Worm (Caenorhabditis elegans) whole organism, young adult: ENCODE measurements around the gene K05F1.13.

ENCODE experiments used
- B0019.2 ChIP-seq: fragments of 200-800 bp; sonication (Bioruptor generic); conservative IDR thresholded peaks from 2 replicates; pipeline ENCODE4 v1.3.6; 2022; ENCODE audit warnings: missing genetic modification reagents, missing genetic modification characterization, missing compliant biosample characterization
- B0035.1 ChIP-seq: sonication (generic microtip); optimal IDR thresholded peaks from 2 replicates; lab custom pipeline; 2016; ENCODE audit warnings: missing genetic modification characterization, mild to moderate bottlenecking, missing compliant biosample characterization, missing genotype, missing genetic modification reagents
- B0336.3 ChIP-seq: fragments of 200-800 bp; sonication (Bioruptor generic); IDR thresholded peaks from 2 replicates; pipeline ENCODE4 v1.3.6; 2022; ENCODE audit warnings: missing genetic modification characterization, missing compliant biosample characterization
- F10E7.11 ChIP-seq: sonication (generic microtip); optimal IDR thresholded peaks from 2 replicates; lab custom pipeline; 2017; ENCODE audit warnings: mild to moderate bottlenecking, missing genetic modification characterization, moderate library complexity, missing compliant biosample characterization
- F22D6.2 ChIP-seq: sonication (generic microtip); optimal IDR thresholded peaks from 2 replicates; lab custom pipeline; 2016; ENCODE audit warnings: mild to moderate bottlenecking, missing genetic modification characterization, missing compliant biosample characterization
- F33H1.4 ChIP-seq: fragments of 200-800 bp; sonication (Bioruptor generic); IDR thresholded peaks from 2 replicates; pipeline ENCODE4 v1.3.6; 2022; ENCODE audit warnings: missing genetic modification reagents, missing genetic modification characterization, missing compliant biosample characterization
- K11D2.4 ChIP-seq: fragments of 200-800 bp; sonication (Bioruptor generic); IDR thresholded peaks from 2 replicates; pipeline ENCODE4 v1.3.6; 2022; ENCODE audit warnings: missing genetic modification reagents, missing genetic modification characterization, missing compliant biosample characterization
- K12H6.12 ChIP-seq: fragments of 200-800 bp; sonication (Bioruptor generic); optimal IDR thresholded peaks from 2 replicates; lab custom pipeline; 2018; ENCODE audit warnings: mild to moderate bottlenecking, missing genetic modification characterization, missing compliant biosample characterization
- T07F8.4 ChIP-seq: sonication (generic microtip); optimal IDR thresholded peaks from 2 replicates; lab custom pipeline; 2016; ENCODE audit warnings: mild to moderate bottlenecking, missing genetic modification characterization, moderate library complexity, missing compliant biosample characterization
- Y95B8A.8 ChIP-seq: fragments of 200-800 bp; sonication (Bioruptor generic); IDR thresholded peaks from 2 replicates; pipeline ENCODE4 v1.3.6; 2022; ENCODE audit warnings: missing genetic modification reagents, missing genetic modification characterization, missing compliant biosample characterization
- ZK185.1 ChIP-seq: sonication (generic microtip); optimal IDR thresholded peaks from 2 replicates; lab custom pipeline; 2016; ENCODE audit warnings: mild to moderate bottlenecking, missing genetic modification characterization, missing compliant biosample characterization; ENCODE audit not compliant: poor library complexity, severe bottlenecking
- bed-2 ChIP-seq: fragments of 200-800 bp; sonication (Bioruptor generic); IDR thresholded peaks from 2 replicates; pipeline ENCODE4 v1.3.6; 2022; ENCODE audit warnings: missing genetic modification reagents, missing genetic modification characterization, missing compliant biosample characterization
- ceh-27 ChIP-seq: fragments of 200-800 bp; sonication (Bioruptor generic); optimal IDR thresholded peaks from 2 replicates; lab custom pipeline; 2018; ENCODE audit warnings: mild to moderate bottlenecking, missing genetic modification characterization, moderate library complexity, missing compliant biosample characterization
- gei-17 ChIP-seq: fragments of 200-800 bp; sonication (Bioruptor generic); optimal IDR thresholded peaks from 2 replicates; lab custom pipeline; 2018; ENCODE audit warnings: mild to moderate bottlenecking, missing genetic modification characterization, missing compliant biosample characterization
- him-1 ChIP-seq: sonication (generic microtip); optimal IDR thresholded peaks from 2 replicates; lab custom pipeline; 2016; ENCODE audit warnings: missing genotype, missing genetic modification reagents, missing genetic modification characterization, missing compliant biosample characterization
- hlh-26 ChIP-seq: fragments of 200-800 bp; sonication (Bioruptor generic); conservative IDR thresholded peaks from 2 replicates; pipeline ENCODE4 v1.3.6; 2022; ENCODE audit warnings: missing genetic modification reagents, missing genetic modification characterization, missing compliant biosample characterization
- hmg-1.2 ChIP-seq: fragments of 200-800 bp; sonication (Bioruptor generic); IDR thresholded peaks from 2 replicates; pipeline ENCODE4 v1.3.6; 2022; ENCODE audit warnings: missing genetic modification reagents, missing genetic modification characterization, missing compliant biosample characterization
- hmg-20 ChIP-seq: fragments of 200-800 bp; sonication (Bioruptor generic); IDR thresholded peaks from 2 replicates; pipeline ENCODE4 v1.3.6; 2022; ENCODE audit warnings: missing genetic modification reagents, missing genetic modification characterization, missing compliant biosample characterization
- hrde-1 ChIP-seq: sonication (generic microtip); optimal IDR thresholded peaks from 2 replicates; lab custom pipeline; 2016; ENCODE audit warnings: missing genetic modification characterization, mild to moderate bottlenecking, missing compliant biosample characterization, moderate library complexity, missing genotype, missing genetic modification reagents, borderline replicate concordance
- lag-1 ChIP-seq: fragments of 200-800 bp; sonication (Bioruptor generic); IDR thresholded peaks from 2 replicates; pipeline ENCODE4 v1.3.6; 2022; ENCODE audit warnings: missing genetic modification reagents, missing genetic modification characterization, missing compliant biosample characterization
- let-526 ChIP-seq: fragments of 200-800 bp; sonication (Bioruptor generic); IDR thresholded peaks from 2 replicates; pipeline ENCODE4 v1.3.6; 2022; ENCODE audit warnings: missing genetic modification reagents, missing genetic modification characterization, missing compliant biosample characterization
- lsl-1 ChIP-seq: fragments of 200-800 bp; sonication (Bioruptor generic); optimal IDR thresholded peaks from 2 replicates; lab custom pipeline; 2018; ENCODE audit warnings: mild to moderate bottlenecking, missing genetic modification characterization, moderate library complexity, missing compliant biosample characterization
- madf-6 ChIP-seq: fragments of 200-800 bp; sonication (Bioruptor generic); IDR thresholded peaks from 2 replicates; pipeline ENCODE4 v1.3.6; 2022; ENCODE audit warnings: missing genetic modification reagents, missing genetic modification characterization, missing compliant biosample characterization
- madf-8 ChIP-seq: fragments of 200-800 bp; sonication (Bioruptor generic); conservative IDR thresholded peaks from 2 replicates; pipeline ENCODE4 v1.3.6; 2022; ENCODE audit warnings: missing genetic modification reagents, missing genetic modification characterization, missing compliant biosample characterization
- mcd-1 ChIP-seq: fragments of 200-800 bp; sonication (Bioruptor generic); IDR thresholded peaks from 2 replicates; pipeline ENCODE4 v1.3.6; 2022; ENCODE audit warnings: missing genetic modification reagents, missing genetic modification characterization, missing compliant biosample characterization
- nfyb-1 ChIP-seq: fragments of 200-800 bp; sonication (Bioruptor generic); IDR thresholded peaks from 2 replicates; pipeline ENCODE4 v1.3.6; 2022; ENCODE audit warnings: missing genetic modification reagents, missing genetic modification characterization, missing compliant biosample characterization
- nhr-27 ChIP-seq: fragments of 200-800 bp; sonication (Bioruptor generic); optimal IDR thresholded peaks from 2 replicates; lab custom pipeline; 2018; ENCODE audit warnings: mild to moderate bottlenecking, missing genetic modification characterization, moderate library complexity, missing compliant biosample characterization
- pbrm-1 ChIP-seq: fragments of 200-800 bp; sonication (Bioruptor generic); IDR thresholded peaks from 2 replicates; pipeline ENCODE4 v1.3.6; 2022; ENCODE audit warnings: missing genetic modification reagents, missing genetic modification characterization, missing compliant biosample characterization
- rcor-1 ChIP-seq: fragments of 200-800 bp; sonication (Bioruptor generic); IDR thresholded peaks from 2 replicates; pipeline ENCODE4 v1.3.6; 2022; ENCODE audit warnings: missing genetic modification reagents, missing genetic modification characterization, missing compliant biosample characterization
- rpc-1 ChIP-seq, 2 experiments: fragments of 150-350 bp in 1 of 2; sonication (generic microtip) in 1 of 2; optimal IDR thresholded peaks; 2 replicates each; lab custom pipeline; 2014 to 2018; ENCODE audit warnings: missing biosample characterization in 1 of 2, missing genetic modification characterization in 1 of 2, missing genetic modification reagents in 1 of 2, missing genotype in 1 of 2
- sdz-38 ChIP-seq: sonication (generic microtip); optimal IDR thresholded peaks from 2 replicates; lab custom pipeline; 2016; ENCODE audit warnings: missing genotype, missing genetic modification characterization, missing compliant biosample characterization
- sea-2 ChIP-seq: fragments of 200-800 bp; sonication (Bioruptor generic); IDR thresholded peaks from 2 replicates; pipeline ENCODE4 v1.3.6; 2022; ENCODE audit warnings: missing genetic modification characterization, missing compliant biosample characterization
- snpc-1.1 ChIP-seq: sonication (generic microtip); optimal IDR thresholded peaks from 2 replicates; lab custom pipeline; 2017; ENCODE audit warnings: missing genetic modification characterization, mild to moderate bottlenecking, missing compliant biosample characterization, antibody characterized with exemption, moderate library complexity, missing genotype, missing genetic modification reagents; ENCODE audit not compliant: insufficient read depth
- tbp1 ChIP-seq: fragments of 200-800 bp; sonication (Bioruptor generic); optimal IDR thresholded peaks from 2 replicates; lab custom pipeline; 2018; ENCODE audit warnings: mild to moderate bottlenecking, missing genetic modification characterization, missing compliant biosample characterization
- unc-130 ChIP-seq: sonication (generic microtip); optimal IDR thresholded peaks from 2 replicates; lab custom pipeline; 2016; ENCODE audit warnings: missing genetic modification reagents, missing genetic modification characterization, missing compliant biosample characterization
- ztf-28 ChIP-seq: fragments of 200-800 bp; sonication (Bioruptor generic); IDR thresholded peaks from 2 replicates; pipeline ENCODE4 v1.3.6; 2022; ENCODE audit warnings: missing genetic modification reagents, missing genetic modification characterization, missing compliant biosample characterization
- ztf-6 ChIP-seq: fragments of 200-800 bp; sonication (Bioruptor generic); IDR thresholded peaks from 2 replicates; pipeline ENCODE4 v1.3.6; 2022; ENCODE audit warnings: missing genetic modification reagents, missing genetic modification characterization, missing compliant biosample characterization

The K05F1.13 gene

ce11 chrII:5819655-5820054, 30.7 kb downstream of the K05F1.13 start (continued):
- 0 out of 2 replicates have a peak, but pooled peaks have one; percentile 24 for TF ChIP-seq bed-2 (GFP tag; lab: Robert Waterston, UW)
- no peak for TF ChIP-seq nhr-27 (tag; lab: Kevin White, UChicago)
- no peak for TF ChIP-seq B0336.3 (GFP tag; lab: Robert Waterston, UW)
- peak; percentile 39; the same call in 1 of the 2 replicates for TF ChIP-seq madf-8
- no peak for TF ChIP-seq F22D6.2 (tag; lab: Kevin White, UChicago)
- TF ChIP-seq F33H1.4 (GFP tag; lab: Robert Waterston, UW) = peak; percentile 39; the same call in 1 of the 2 replicates
- TF ChIP-seq sdz-38 (tag; lab: Kevin White, UChicago) = no peak
- no peak for TF ChIP-seq lag-1 (GFP tag; lab: Robert Waterston, UW)
- TF ChIP-seq rpc-1 (optimal IDR thresholded peaks at IDR 0.05; lab: Kevin White, UChicago) = no peak
- no peak for TF ChIP-seq rpc-1 (tag; optimal IDR thresholded peaks at IDR 0.05; lab: Kevin White, UChicago)
- TF ChIP-seq him-1 (tag; lab: Kevin White, UChicago) = peak; percentile 40
- 0 out of 2 replicates have a peak, but pooled peaks have one; percentile 14 for TF ChIP-seq let-526
- no peak for TF ChIP-seq hlh-26 (GFP tag; lab: Robert Waterston, UW)
- TF ChIP-seq Y95B8A.8 (GFP tag; lab: Robert Waterston, UW) = 0 out of 2 replicates have a peak, but pooled peaks have one; percentile 21
- TF ChIP-seq tbp1 (GFP tag; lab: Kevin White, UChicago) = peak; percentile 20
- TF ChIP-seq T07F8.4 (tag; lab: Kevin White, UChicago) = no peak
- peak; percentile 53 for TF ChIP-seq madf-6 (GFP tag; lab: Robert Waterston, UW)
- TF ChIP-seq B0035.1 (tag; lab: Kevin White, UChicago) = no peak
- TF ChIP-seq B0019.2 (GFP tag; lab: Robert Waterston, UW) = no peak
- TF ChIP-seq lsl-1 (GFP tag; lab: Kevin White, UChicago) = peak; percentile 58
- TF ChIP-seq ceh-27 = peak; percentile 29
- TF ChIP-seq hrde-1 (tag; lab: Kevin White, UChicago) = no peak
- TF ChIP-seq snpc-1.1 (tag; lab: Kevin White, UChicago) = no peak
- TF ChIP-seq hmg-1.2 (GFP tag; lab: Robert Waterston, UW) = peak; percentile 21; the same call in 1 of the 2 replicates
- TF ChIP-seq hmg-20 (GFP tag; lab: Robert Waterston, UW) = no peak
- TF ChIP-seq mcd-1 = peak; percentile 82
- peak; percentile 34 for TF ChIP-seq ZK185.1
- 0 out of 2 replicates have a peak, but pooled peaks have one; percentile 47 for TF ChIP-seq ztf-6 (GFP tag; lab: Robert Waterston, UW)
- peak; percentile 68 for TF ChIP-seq rcor-1 (GFP tag; lab: Robert Waterston, UW)
- TF ChIP-seq unc-130 (GFP tag; lab: Kevin White, UChicago) = peak; percentile 9
- TF ChIP-seq gei-17 = no peak
- TF ChIP-seq K11D2.4 (GFP tag; lab: Robert Waterston, UW) = no peak
- TF ChIP-seq ztf-28 (GFP tag; lab: Robert Waterston, UW) = 0 out of 2 replicates have a peak, but pooled peaks have one; percentile 61
- 0 out of 2 replicates have a peak, but pooled peaks have one; percentile 41 for TF ChIP-seq pbrm-1

ce11 chrII:5820282-5820762, 31.4 kb downstream of the K05F1.13 start, which contains the start of gene ehs-1:
ehs-1 (plus strand) TSS chrII:5820712.
- TF ChIP-seq K12H6.12 (tag; lab: Kevin White, UChicago) (no peak), nfyb-1 (GFP tag; lab: Robert Waterston, UW) (0 out of 2 replicates have a peak, but pooled peaks have one; percentile 8), hmg-1.2 (GFP tag; lab: Robert Waterston, UW) (0 out of 2 replicates have a peak, but pooled peaks have one; percentile 4), F10E7.11 (tag; lab: Kevin White, UChicago) (no peak), lsl-1 (GFP tag; lab: Kevin White, UChicago) (no peak), sea-2 (GFP tag; lab: Robert Waterston, UW) (no peak)
